Worm (Caenorhabditis elegans) whole organism, young adult: ENCODE results near the gene egg-2.

Source experiments
- C06A6.2 ChIP-seq: fragments of 200-800 bp; sonication (Bioruptor generic); conservative IDR thresholded peaks from 2 replicates; pipeline ENCODE4 v1.3.6; 2022; ENCODE audit warnings: missing genetic modification characterization, missing compliant biosample characterization
- F22D6.2 ChIP-seq: sonication (generic microtip); optimal IDR thresholded peaks from 2 replicates; lab custom pipeline; 2016; ENCODE audit warnings: mild to moderate bottlenecking, missing genetic modification characterization, missing compliant biosample characterization
- F37B4.10 ChIP-seq: fragments of 200-800 bp; sonication (Bioruptor generic); IDR thresholded peaks from 2 replicates; pipeline ENCODE4 v1.3.6; 2022; ENCODE audit warnings: missing genetic modification characterization, missing compliant biosample characterization
- F49E8.2 ChIP-seq: sonication (generic microtip); optimal IDR thresholded peaks from 3 replicates; lab custom pipeline; 2017; ENCODE audit warnings: missing genetic modification characterization, mild to moderate bottlenecking, missing compliant biosample characterization, antibody characterized with exemption, moderate library complexity; ENCODE audit not compliant: insufficient read depth
- F52B5.7 ChIP-seq: sonication (generic microtip); optimal IDR thresholded peaks from 2 replicates; lab custom pipeline; 2016; ENCODE audit warnings: mild to moderate bottlenecking, missing genetic modification characterization, missing compliant biosample characterization
- K11D2.4 ChIP-seq: fragments of 200-800 bp; sonication (Bioruptor generic); IDR thresholded peaks from 2 replicates; pipeline ENCODE4 v1.3.6; 2022; ENCODE audit warnings: missing genetic modification reagents, missing genetic modification characterization, missing compliant biosample characterization
- T26A5.8 ChIP-seq: sonication (generic microtip); optimal IDR thresholded peaks from 2 replicates; lab custom pipeline; 2016; ENCODE audit warnings: missing genetic modification characterization, missing compliant biosample characterization
- Y53F4B.3 ChIP-seq: fragments of 200-800 bp; sonication (Bioruptor generic); IDR thresholded peaks from 2 replicates; pipeline ENCODE4 v1.3.6; 2022; ENCODE audit warnings: missing genetic modification reagents, missing genetic modification characterization, missing compliant biosample characterization
- Y56A3A.18 ChIP-seq: fragments of 200-800 bp; sonication (Bioruptor generic); IDR thresholded peaks from 2 replicates; pipeline ENCODE4 v1.3.6; 2022; ENCODE audit warnings: missing genetic modification reagents, missing genetic modification characterization, missing compliant biosample characterization
- Y95B8A.8 ChIP-seq: fragments of 200-800 bp; sonication (Bioruptor generic); IDR thresholded peaks from 2 replicates; pipeline ENCODE4 v1.3.6; 2022; ENCODE audit warnings: missing genetic modification reagents, missing genetic modification characterization, missing compliant biosample characterization
- aptf-2 ChIP-seq: fragments of 200-800 bp; sonication (Bioruptor generic); conservative IDR thresholded peaks from 2 replicates; pipeline ENCODE4 v1.3.6; 2022; ENCODE audit warnings: missing genetic modification reagents, missing genetic modification characterization, missing compliant biosample characterization
- atf-7 ChIP-seq: sonication (generic microtip); optimal IDR thresholded peaks from 2 replicates; lab custom pipeline; 2017; ENCODE audit warnings: mild to moderate bottlenecking, missing genetic modification characterization, missing compliant biosample characterization
- athp-1 ChIP-seq: sonication (generic microtip); optimal IDR thresholded peaks from 2 replicates; lab custom pipeline; 2017; ENCODE audit warnings: mild to moderate bottlenecking, missing genetic modification characterization, missing compliant biosample characterization
- bed-1 ChIP-seq: fragments of 200-800 bp; sonication (Bioruptor generic); IDR thresholded peaks from 2 replicates; pipeline ENCODE4 v1.3.6; 2022; ENCODE audit warnings: missing genetic modification reagents, missing genetic modification characterization, missing compliant biosample characterization
- chd-7 ChIP-seq: sonication (generic microtip); optimal IDR thresholded peaks from 2 replicates; lab custom pipeline; 2016; ENCODE audit warnings: mild to moderate bottlenecking, missing genetic modification characterization, moderate library complexity, missing compliant biosample characterization
- die-1 ChIP-seq: sonication (generic microtip); optimal IDR thresholded peaks from 2 replicates; lab custom pipeline; 2016; ENCODE audit warnings: missing genotype, mild to moderate bottlenecking, missing genetic modification characterization, missing compliant biosample characterization
- dox-1 ChIP-seq: fragments of 200-800 bp; sonication (Bioruptor generic); IDR thresholded peaks from 2 replicates; pipeline ENCODE4 v1.3.6; 2022; ENCODE audit warnings: missing genetic modification reagents, missing genetic modification characterization, missing compliant biosample characterization
- dpl-1 ChIP-seq: fragments of 150-350 bp; optimal IDR thresholded peaks from 2 replicates; lab custom pipeline; 2014; ENCODE audit warnings: missing biosample characterization, missing genetic modification reagents, missing genetic modification characterization
- egl-18 ChIP-seq: fragments of 200-800 bp; sonication (Bioruptor generic); IDR thresholded peaks from 2 replicates; pipeline ENCODE4 v1.3.6; 2022; ENCODE audit warnings: missing genetic modification reagents, missing genetic modification characterization, missing compliant biosample characterization
- him-1 ChIP-seq: sonication (generic microtip); optimal IDR thresholded peaks from 2 replicates; lab custom pipeline; 2016; ENCODE audit warnings: missing genotype, missing genetic modification reagents, missing genetic modification characterization, missing compliant biosample characterization
- hlh-12 ChIP-seq: sonication (generic microtip); optimal IDR thresholded peaks from 2 replicates; lab custom pipeline; 2016; ENCODE audit warnings: missing genetic modification characterization, missing compliant biosample characterization
- hsf-1 ChIP-seq: fragments of 200-800 bp; sonication (Bioruptor generic); IDR thresholded peaks from 2 replicates; pipeline ENCODE4 v1.3.6; 2022; ENCODE audit warnings: missing genetic modification reagents, missing genetic modification characterization, missing compliant biosample characterization
- lag-1 ChIP-seq: fragments of 200-800 bp; sonication (Bioruptor generic); IDR thresholded peaks from 2 replicates; pipeline ENCODE4 v1.3.6; 2022; ENCODE audit warnings: missing genetic modification reagents, missing genetic modification characterization, missing compliant biosample characterization
- let-526 ChIP-seq: fragments of 200-800 bp; sonication (Bioruptor generic); IDR thresholded peaks from 2 replicates; pipeline ENCODE4 v1.3.6; 2022; ENCODE audit warnings: missing genetic modification reagents, missing genetic modification characterization, missing compliant biosample characterization
- lin-40 ChIP-seq: sonication (generic microtip); optimal IDR thresholded peaks from 2 replicates; lab custom pipeline; 2016; ENCODE audit warnings: missing genetic modification characterization, mild to moderate bottlenecking, missing compliant biosample characterization, missing genotype, missing genetic modification reagents
- lin-54 ChIP-seq: fragments of 200-800 bp; sonication (Bioruptor generic); optimal IDR thresholded peaks from 2 replicates; lab custom pipeline; 2018; ENCODE audit warnings: mild to moderate bottlenecking, missing genetic modification characterization, missing compliant biosample characterization
- madf-3 ChIP-seq: fragments of 200-800 bp; sonication (Bioruptor generic); IDR thresholded peaks from 2 replicates; pipeline ENCODE4 v1.3.6; 2022; ENCODE audit warnings: missing genetic modification reagents, missing genetic modification characterization, missing compliant biosample characterization
- madf-6 ChIP-seq: fragments of 200-800 bp; sonication (Bioruptor generic); IDR thresholded peaks from 2 replicates; pipeline ENCODE4 v1.3.6; 2022; ENCODE audit warnings: missing genetic modification reagents, missing genetic modification characterization, missing compliant biosample characterization
- mes-4 ChIP-seq: sonication (generic microtip); optimal IDR thresholded peaks from 2 replicates; lab custom pipeline; 2016; ENCODE audit warnings: missing genotype, missing genetic modification characterization, missing compliant biosample characterization
- mxl-1 ChIP-seq: sonication (generic microtip); optimal IDR thresholded peaks from 2 replicates; lab custom pipeline; 2016; ENCODE audit warnings: missing genetic modification characterization, missing compliant biosample characterization
- nfya-1 ChIP-seq: sonication (generic microtip); optimal IDR thresholded peaks from 2 replicates; lab custom pipeline; 2017; ENCODE audit warnings: antibody characterized with exemption, missing compliant biosample characterization, missing genetic modification characterization, borderline replicate concordance; ENCODE audit not compliant: insufficient read depth
- nfya-2 ChIP-seq: fragments of 200-800 bp; sonication (Bioruptor generic); IDR thresholded peaks from 2 replicates; pipeline ENCODE4 v1.3.6; 2022; ENCODE audit warnings: missing genetic modification reagents, missing genetic modification characterization, missing compliant biosample characterization
- pbrm-1 ChIP-seq: fragments of 200-800 bp; sonication (Bioruptor generic); IDR thresholded peaks from 2 replicates; pipeline ENCODE4 v1.3.6; 2022; ENCODE audit warnings: missing genetic modification reagents, missing genetic modification characterization, missing compliant biosample characterization
- pha-4 ChIP-seq: fragments of 150-350 bp; sonication (generic microtip); optimal IDR thresholded peaks from 2 replicates; lab custom pipeline; 2014; ENCODE audit warnings: missing biosample characterization, missing genetic modification reagents, missing genetic modification characterization
- rcor-1 ChIP-seq: fragments of 200-800 bp; sonication (Bioruptor generic); IDR thresholded peaks from 2 replicates; pipeline ENCODE4 v1.3.6; 2022; ENCODE audit warnings: missing genetic modification reagents, missing genetic modification characterization, missing compliant biosample characterization
- rec-8 ChIP-seq, 2 experiments: sonication (generic microtip); optimal IDR thresholded peaks; 2 replicates each; lab custom pipeline; 2016; ENCODE audit warnings: mild to moderate bottlenecking in 2 of 2, missing genetic modification characterization in 2 of 2, missing genetic modification reagents in 2 of 2, missing genotype in 2 of 2, missing biosample characterization in 1 of 2, missing compliant biosample characterization in 1 of 2, moderate library complexity in 1 of 2
- repo-1 ChIP-seq: sonication (generic microtip); optimal IDR thresholded peaks from 2 replicates; lab custom pipeline; 2017; ENCODE audit warnings: mild to moderate bottlenecking, missing genetic modification characterization, missing compliant biosample characterization
- rpc-1 ChIP-seq, 2 experiments: fragments of 150-350 bp in 1 of 2; sonication (generic microtip) in 1 of 2; optimal IDR thresholded peaks; 2 replicates each; lab custom pipeline; 2014 to 2018; ENCODE audit warnings: missing biosample characterization in 1 of 2, missing genetic modification characterization in 1 of 2, missing genetic modification reagents in 1 of 2, missing genotype in 1 of 2
- sea-2 ChIP-seq: fragments of 200-800 bp; sonication (Bioruptor generic); IDR thresholded peaks from 2 replicates; pipeline ENCODE4 v1.3.6; 2022; ENCODE audit warnings: missing genetic modification characterization, missing compliant biosample characterization
- snpc-1.1 ChIP-seq: sonication (generic microtip); optimal IDR thresholded peaks from 2 replicates; lab custom pipeline; 2017; ENCODE audit warnings: missing genetic modification characterization, mild to moderate bottlenecking, missing compliant biosample characterization, antibody characterized with exemption, moderate library complexity, missing genotype, missing genetic modification reagents; ENCODE audit not compliant: insufficient read depth
- somi-1 ChIP-seq: fragments of 200-800 bp; sonication (Bioruptor generic); optimal IDR thresholded peaks from 2 replicates; lab custom pipeline; 2018; ENCODE audit warnings: mild to moderate bottlenecking, missing genetic modification characterization, missing compliant biosample characterization
- sptf-2 ChIP-seq: fragments of 200-800 bp; sonication (Bioruptor generic); optimal IDR thresholded peaks from 2 replicates; lab custom pipeline; 2018; ENCODE audit warnings: mild to moderate bottlenecking, missing genetic modification characterization, missing compliant biosample characterization
- unc-130 ChIP-seq: sonication (generic microtip); optimal IDR thresholded peaks from 2 replicates; lab custom pipeline; 2016; ENCODE audit warnings: missing genetic modification reagents, missing genetic modification characterization, missing compliant biosample characterization
- zfh-2 ChIP-seq: fragments of 200-800 bp; sonication (Bioruptor generic); conservative IDR thresholded peaks from 2 replicates; pipeline ENCODE4 v1.3.6; 2022; ENCODE audit warnings: missing genetic modification reagents, missing genetic modification characterization, missing compliant biosample characterization
- zim-3 ChIP-seq: sonication (generic microtip); optimal IDR thresholded peaks from 2 replicates; lab custom pipeline; 2017; ENCODE audit warnings: mild to moderate bottlenecking, missing genetic modification characterization, moderate library complexity, missing compliant biosample characterization
- ztf-18 ChIP-seq: sonication (generic microtip); optimal IDR thresholded peaks from 2 replicates; lab custom pipeline; 2016; ENCODE audit warnings: missing genotype, mild to moderate bottlenecking, missing genetic modification characterization, missing compliant biosample characterization
- ztf-26 ChIP-seq: sonication (generic microtip); optimal IDR thresholded peaks from 2 replicates; lab custom pipeline; 2017; ENCODE audit warnings: missing genetic modification characterization, missing compliant biosample characterization
- ztf-6 ChIP-seq: fragments of 200-800 bp; sonication (Bioruptor generic); IDR thresholded peaks from 2 replicates; pipeline ENCODE4 v1.3.6; 2022; ENCODE audit warnings: missing genetic modification reagents, missing genetic modification characterization, missing compliant biosample characterization

egg-2 gene

DNA sequence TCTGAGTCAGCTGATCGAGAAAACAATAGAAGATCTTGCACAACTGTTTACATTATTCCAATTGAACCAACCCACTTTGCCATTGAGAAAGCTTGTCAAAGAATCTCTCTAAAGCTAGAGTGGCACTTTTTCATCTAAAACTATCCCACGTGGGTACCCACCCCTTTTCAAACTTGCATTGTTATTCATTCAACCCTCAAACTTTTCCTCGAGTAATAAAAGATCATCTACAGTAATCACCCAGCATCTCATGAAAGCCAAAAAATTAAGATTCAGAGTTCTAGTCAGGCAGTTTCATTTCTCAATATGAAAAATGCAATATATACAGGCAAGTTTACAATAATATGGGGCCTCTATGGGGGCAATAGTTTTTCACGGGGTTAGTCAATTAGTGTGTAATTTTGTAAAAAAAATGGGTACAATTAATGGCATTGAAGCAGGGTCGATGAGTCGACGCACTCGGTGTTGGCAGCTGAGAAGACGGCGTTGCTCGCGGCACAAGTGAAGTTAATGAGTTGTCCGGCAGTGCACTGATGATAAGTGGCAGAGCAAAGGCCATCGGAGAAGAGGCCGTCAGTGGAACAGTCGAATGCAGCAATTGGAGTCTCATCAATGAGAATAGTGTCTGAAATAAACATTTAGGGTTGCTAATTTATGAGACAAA is 41.6 kb upstream of the egg-2 start (continued):
- TF ChIP-seq lin-54 (GFP tag; lab: Kevin White, UChicago) = peak; percentile 70
- no peak for TF ChIP-seq hlh-12 (tag; lab: Kevin White, UChicago)
- no peak for TF ChIP-seq bed-1 (GFP tag; lab: Robert Waterston, UW)
- TF ChIP-seq rcor-1 (GFP tag; lab: Robert Waterston, UW) = peak; percentile 78; the same call in 1 of the 2 replicates
- TF ChIP-seq F37B4.10 = no peak
- TF ChIP-seq athp-1 (tag; lab: Kevin White, UChicago) = peak; percentile 76
- TF ChIP-seq Y56A3A.18 = peak; percentile 75
- TF ChIP-seq repo-1 (tag; lab: Kevin White, UChicago) = peak; percentile 43
- peak; percentile 8 for TF ChIP-seq him-1 (tag; lab: Kevin White, UChicago)
- TF ChIP-seq ztf-6 (GFP tag; lab: Robert Waterston, UW) = no peak
- TF ChIP-seq dox-1 (GFP tag; lab: Robert Waterston, UW) = peak; percentile 73
- no peak for TF ChIP-seq egl-18 (GFP tag; lab: Robert Waterston, UW)
- TF ChIP-seq lin-40 (tag; lab: Kevin White, UChicago) = no peak
- no peak for TF ChIP-seq mxl-1 (tag; lab: Kevin White, UChicago)
- TF ChIP-seq F22D6.2 (tag; lab: Kevin White, UChicago) = no peak
- TF ChIP-seq hsf-1 (GFP tag; lab: Robert Waterston, UW) = peak; percentile 84
- TF ChIP-seq pbrm-1 (GFP tag; lab: Robert Waterston, UW) = peak; percentile 66
- TF ChIP-seq Y95B8A.8 (GFP tag; lab: Robert Waterston, UW) = peak; percentile 92
- TF ChIP-seq T26A5.8 (tag; lab: Kevin White, UChicago) = no peak
- no peak for TF ChIP-seq nfya-1 (tag; lab: Kevin White, UChicago)
- no peak for TF ChIP-seq die-1
- no peak for TF ChIP-seq Y53F4B.3 (GFP tag; lab: Robert Waterston, UW)
- no peak for TF ChIP-seq rpc-1 (optimal IDR thresholded peaks at IDR 0.05; lab: Kevin White, UChicago)
- TF ChIP-seq rpc-1 (tag; optimal IDR thresholded peaks at IDR 0.05; lab: Kevin White, UChicago) = peak; percentile 6
- peak; percentile 38 for TF ChIP-seq ztf-18 (tag; lab: Kevin White, UChicago)
- peak; percentile 74 for TF ChIP-seq unc-130 (GFP tag; lab: Kevin White, UChicago)
- no peak for TF ChIP-seq rec-8 (tag; optimal IDR thresholded peaks at IDR 0.05; lab: Kevin White, UChicago)
- no peak for TF ChIP-seq zfh-2 (GFP tag; lab: Robert Waterston, UW)
- TF ChIP-seq lag-1 (GFP tag; lab: Robert Waterston, UW) = no peak
- peak; percentile 75 for TF ChIP-seq snpc-1.1 (tag; lab: Kevin White, UChicago)
- TF ChIP-seq atf-7 (tag; lab: Kevin White, UChicago) = peak; percentile 24
- TF ChIP-seq dpl-1 (GFP tag; lab: Kevin White, UChicago) = no peak
- TF ChIP-seq chd-7 (tag; lab: Kevin White, UChicago) = peak; percentile 16
- TF ChIP-seq somi-1 = no peak
- peak; percentile 85 for TF ChIP-seq madf-3 (GFP tag; lab: Robert Waterston, UW)
- TF ChIP-seq ztf-26 (tag; lab: Kevin White, UChicago) = no peak
- no peak for TF ChIP-seq pha-4
- TF ChIP-seq aptf-2 (GFP tag; lab: Robert Waterston, UW) = no peak
- no peak for TF ChIP-seq sptf-2
- TF ChIP-seq F52B5.7 (tag; lab: Kevin White, UChicago) = peak; percentile 72
- TF ChIP-seq F49E8.2 (tag; lab: Kevin White, UChicago) = peak; percentile 88
- TF ChIP-seq zim-3 (tag; lab: Kevin White, UChicago) = no peak
- peak; percentile 84 for TF ChIP-seq madf-6
- TF ChIP-seq sea-2 (GFP tag; lab: Robert Waterston, UW) = no peak
- TF ChIP-seq K11D2.4 (GFP tag; lab: Robert Waterston, UW) = no peak
- TF ChIP-seq mes-4 (tag; lab: Kevin White, UChicago) = no peak
- no peak for TF ChIP-seq let-526 (GFP tag; lab: Robert Waterston, UW)
- TF ChIP-seq C06A6.2 = no peak
- TF ChIP-seq nfya-2 (GFP tag; lab: Robert Waterston, UW) = 0 out of 2 replicates have a peak, but pooled peaks have one; percentile 22
